Fruit fly (Drosophila melanogaster): ENCODE measurements around the gene nsl1.

Gene nsl1

dm6 chr3R:15793372-15793802 lies at the start of gene nsl1:
Gene nsl1, plus strand, starts transcription at chr3R:15793782.
- TF ChIP-seq Mnt (GFP tag; optimal IDR thresholded peaks at IDR 0.05) (peak; percentile 80), CG14711 (tag; optimal IDR thresholded peaks at IDR 0.05) (no peak), Crg-1 (GFP tag; optimal IDR thresholded peaks at IDR 0.05) (peak; percentile 50), tj (GFP tag; optimal IDR thresholded peaks at IDR 0.05) (no peak), cnc (optimal IDR thresholded peaks at IDR 0.05) (no peak), cic (GFP tag; optimal IDR thresholded peaks at IDR 0.05) (peak; percentile 57), CG33017 (tag; optimal IDR thresholded peaks at IDR 0.05) (peak; percentile 13), kay (GFP tag; ENCODE audit: borderline replicate concordance) (no peak), CG7045 (GFP tag; optimal IDR thresholded peaks at IDR 0.05) (no peak), CG5204 (GFP tag; optimal IDR thresholded peaks at IDR 0.05) (peak; percentile 20), Clk (GFP tag; optimal IDR thresholded peaks at IDR 0.05) (peak; percentile 45), Hr96 (GFP tag; optimal IDR thresholded peaks at IDR 0.05) (peak; percentile 22), CG7101 (tag; optimal IDR thresholded peaks at IDR 0.05) (peak; percentile 40), toe (GFP tag; optimal IDR thresholded peaks at IDR 0.05) (peak; percentile 77), CG1620 (GFP tag; optimal IDR thresholded peaks at IDR 0.05) (peak; percentile 52), bab1 (GFP tag; optimal IDR thresholded peaks at IDR 0.05) (peak; percentile 30), CG12768 (GFP tag; optimal IDR thresholded peaks at IDR 0.05) (peak; percentile 81), ovo (GFP tag; optimal IDR thresholded peaks at IDR 0.05) (peak; percentile 22), CG11617 (GFP tag; optimal IDR thresholded peaks at IDR 0.05) (peak; percentile 53), pad (GFP tag; optimal IDR thresholded peaks at IDR 0.05) (peak; percentile 57)

dm6 chr3R:15744354-15744753 lies 49.2 kb upstream of the nsl1 start, which contains the start of gene CG4520:
Gene CG4520, plus strand, starts transcription at chr3R:15744654.
- TF ChIP-seq Clk (GFP tag; optimal IDR thresholded peaks at IDR 0.05) (no peak), kay (GFP tag; ENCODE audit: borderline replicate concordance) (no peak), Mnt (GFP tag; optimal IDR thresholded peaks at IDR 0.05) (no peak), toe (GFP tag; optimal IDR thresholded peaks at IDR 0.05) (no peak), CG14711 (tag; optimal IDR thresholded peaks at IDR 0.05) (no peak), cnc (optimal IDR thresholded peaks at IDR 0.05) (no peak), ovo (GFP tag; optimal IDR thresholded peaks at IDR 0.05) (no peak), pad (GFP tag; optimal IDR thresholded peaks at IDR 0.05) (no peak), CG7045 (GFP tag; optimal IDR thresholded peaks at IDR 0.05) (no peak), tj (GFP tag; optimal IDR thresholded peaks at IDR 0.05) (no peak), CG1620 (GFP tag; optimal IDR thresholded peaks at IDR 0.05) (no peak), Hr96 (GFP tag; optimal IDR thresholded peaks at IDR 0.05) (no peak), CG7101 (tag; optimal IDR thresholded peaks at IDR 0.05) (no peak), cic (GFP tag; optimal IDR thresholded peaks at IDR 0.05) (no peak), CG12768 (GFP tag; optimal IDR thresholded peaks at IDR 0.05) (no peak), bab1 (GFP tag; optimal IDR thresholded peaks at IDR 0.05) (no peak), CG33017 (tag; optimal IDR thresholded peaks at IDR 0.05) (no peak)

- TF ChIP-seq cnc (optimal IDR thresholded peaks at IDR 0.05) (no peak), CG7045 (GFP tag; optimal IDR thresholded peaks at IDR 0.05) (no peak), CG12768 (GFP tag; optimal IDR thresholded peaks at IDR 0.05) (no peak), kay (GFP tag; ENCODE audit: borderline replicate concordance) (no peak), ovo (GFP tag; optimal IDR thresholded peaks at IDR 0.05) (no peak)
Observed at dm6 chr3R:15762815-15763214, 30.8 kb upstream of the nsl1 start, which contains the start of gene CG12784. Gene CG12784, plus strand, starts transcription at chr3R:15763115.

- TF ChIP-seq CG7101 (tag; optimal IDR thresholded peaks at IDR 0.05) = no peak
- TF ChIP-seq CG7045 (GFP tag; optimal IDR thresholded peaks at IDR 0.05) = no peak
- TF ChIP-seq CG33017 (tag; optimal IDR thresholded peaks at IDR 0.05) = no peak
- TF ChIP-seq CG5204 (GFP tag; optimal IDR thresholded peaks at IDR 0.05) = no peak
- TF ChIP-seq cnc (optimal IDR thresholded peaks at IDR 0.05) = no peak
- TF ChIP-seq pad (GFP tag; optimal IDR thresholded peaks at IDR 0.05) = no peak
- TF ChIP-seq CG12768 (GFP tag; optimal IDR thresholded peaks at IDR 0.05) = no peak
- TF ChIP-seq Mnt (GFP tag; optimal IDR thresholded peaks at IDR 0.05) = no peak
- no peak for TF ChIP-seq kay (GFP tag; ENCODE audit: borderline replicate concordance)
- no peak for TF ChIP-seq CG11617 (GFP tag; optimal IDR thresholded peaks at IDR 0.05)
- TF ChIP-seq Hr96 (GFP tag; optimal IDR thresholded peaks at IDR 0.05) = no peak
- TF ChIP-seq ovo (GFP tag; optimal IDR thresholded peaks at IDR 0.05) = no peak
Observed at dm6 chr3R:15767338-15767737, 26.2 kb upstream of the nsl1 start, which contains the start of gene CG5623. Gene CG5623, minus strand, starts transcription at chr3R:15767438.

- no peak for TF ChIP-seq CG7101 (tag; optimal IDR thresholded peaks at IDR 0.05)
- no peak for TF ChIP-seq cnc (optimal IDR thresholded peaks at IDR 0.05)
- no peak for TF ChIP-seq CG12768 (GFP tag; optimal IDR thresholded peaks at IDR 0.05)
- no peak for TF ChIP-seq Hr96 (GFP tag; optimal IDR thresholded peaks at IDR 0.05)
- no peak for TF ChIP-seq CG14711 (tag; optimal IDR thresholded peaks at IDR 0.05)
- no peak for TF ChIP-seq CG5204 (GFP tag; optimal IDR thresholded peaks at IDR 0.05)
Observed at dm6 chr3R:15768900-15769299, 24.7 kb upstream of the nsl1 start.

dm6 chr3R:15774128-15774527 lies 19.5 kb upstream of the nsl1 start, which contains the start of gene Ttc26:
Gene Ttc26, plus strand, starts transcription at chr3R:15774416.
- TF ChIP-seq bab1 (GFP tag; optimal IDR thresholded peaks at IDR 0.05) = no peak
- no peak for TF ChIP-seq CG1620 (GFP tag; optimal IDR thresholded peaks at IDR 0.05)
- TF ChIP-seq toe (GFP tag; optimal IDR thresholded peaks at IDR 0.05) = no peak
- TF ChIP-seq pad (GFP tag; optimal IDR thresholded peaks at IDR 0.05) = no peak
- TF ChIP-seq tj (GFP tag; optimal IDR thresholded peaks at IDR 0.05) = no peak
- TF ChIP-seq CG14711 (tag; optimal IDR thresholded peaks at IDR 0.05) = no peak
- no peak for TF ChIP-seq Crg-1 (GFP tag; optimal IDR thresholded peaks at IDR 0.05)
- TF ChIP-seq CG33017 (tag; optimal IDR thresholded peaks at IDR 0.05) = no peak
- TF ChIP-seq Clk (GFP tag; optimal IDR thresholded peaks at IDR 0.05) = no peak
- TF ChIP-seq CG12768 (GFP tag; optimal IDR thresholded peaks at IDR 0.05) = no peak
- no peak for TF ChIP-seq cic (GFP tag; optimal IDR thresholded peaks at IDR 0.05)

Data from whole organism, adult.